Worm (Caenorhabditis elegans): ENCODE measurements around the gene ldp-1.

- no peak for TF ChIP-seq B0336.3 (GFP tag; IDR thresholded peaks at IDR 0.05)
- no peak for TF ChIP-seq F49E8.2 (tag; optimal IDR thresholded peaks at IDR 0.05; ENCODE audit: insufficient read depth)
- TF ChIP-seq akir-1 (GFP tag; optimal IDR thresholded peaks at IDR 0.05), result no peak
- no peak for TF ChIP-seq bed-2 (GFP tag; IDR thresholded peaks at IDR 0.05)
These were observed 31.6 kb upstream of the ldp-1 start, which contains the start of gene clec-207 for ce11 chrV:2095772-2096171.

All from whole organism, young adult.